Worm (Caenorhabditis elegans) whole organism, mixed stage, embryonic: ENCODE results near the gene col-20.

Source experiments
- M03D4.4 ChIP-seq: sonication (generic microtip); optimal IDR thresholded peaks from 2 replicates; lab custom pipeline; 2017; ENCODE audit warnings: mild to moderate bottlenecking, missing genetic modification characterization, missing compliant biosample characterization
- flh-1 ChIP-seq: fragments of 200-800 bp; sonication (Bioruptor generic); optimal IDR thresholded peaks from 2 replicates; lab custom pipeline; 2018; ENCODE audit warnings: mild to moderate bottlenecking, missing genetic modification characterization, moderate library complexity, missing compliant biosample characterization
- lin-13 ChIP-seq: fragments of 150-350 bp; optimal IDR thresholded peaks from 2 replicates; lab custom pipeline; 2014; ENCODE audit warnings: missing biosample characterization, missing genetic modification characterization
- lsy-2 ChIP-seq: fragments of 150-350 bp; optimal IDR thresholded peaks from 2 replicates; lab custom pipeline; 2014; ENCODE audit warnings: missing biosample characterization, missing genetic modification characterization
- mab-5 ChIP-seq: fragments of 150-350 bp; optimal IDR thresholded peaks from 2 replicates; lab custom pipeline; 2014; ENCODE audit warnings: missing biosample characterization, missing genetic modification characterization
- mls-2 ChIP-seq: sonication (generic microtip); optimal IDR thresholded peaks from 2 replicates; lab custom pipeline; 2016; ENCODE audit warnings: mild to moderate bottlenecking, missing genetic modification characterization, moderate library complexity, missing compliant biosample characterization
- nhr-237 ChIP-seq: fragments of 150-350 bp; optimal IDR thresholded peaks from 2 replicates; lab custom pipeline; 2014; ENCODE audit warnings: missing biosample characterization, missing genetic modification characterization
- snpc-4 ChIP-seq: fragments of 150-350 bp; optimal IDR thresholded peaks from 2 replicates; lab custom pipeline; 2014; ENCODE audit warnings: missing biosample characterization, missing genetic modification characterization
- tbx-8 ChIP-seq: fragments of 200-800 bp; sonication (Bioruptor generic); optimal IDR thresholded peaks from 2 replicates; lab custom pipeline; 2018; ENCODE audit warnings: mild to moderate bottlenecking, missing genetic modification characterization, moderate library complexity, missing compliant biosample characterization
- unc-62 ChIP-seq: fragments of 150-350 bp; optimal IDR thresholded peaks from 2 replicates; lab custom pipeline; 2014; ENCODE audit warnings: missing biosample characterization, missing genetic modification reagents, missing genetic modification characterization

DNA sequence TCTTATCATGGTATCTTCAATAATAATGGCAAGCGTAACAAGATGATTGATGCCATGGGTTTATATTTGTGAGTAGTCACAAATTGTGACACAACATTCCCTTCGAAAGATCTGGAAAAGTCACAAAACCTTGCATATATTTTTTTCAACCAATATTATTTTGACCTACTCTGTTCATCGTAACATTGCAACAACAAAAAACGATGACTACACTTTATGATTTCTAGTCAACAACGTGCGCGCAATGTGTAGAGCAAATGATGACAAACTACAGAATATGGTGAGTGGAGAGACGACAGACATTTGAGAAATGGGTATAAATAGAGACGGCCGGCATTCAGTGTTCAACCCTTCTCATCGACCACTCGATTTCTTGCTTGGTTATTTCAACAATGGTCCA lies 11.1 kb upstream of the col-20 start, which contains the start of gene gst-7:
- TF ChIP-seq snpc-4 (no peak), tbx-8 (GFP tag; lab: Kevin White, UChicago) (no peak), flh-1 (GFP tag; lab: Kevin White, UChicago) (no peak), mls-2 (tag; lab: Kevin White, UChicago) (no peak), lsy-2 (tag; lab: Kevin White, UChicago) (no peak), mab-5 (tag; lab: Kevin White, UChicago) (no peak), lin-13 (no peak), M03D4.4 (tag; lab: Kevin White, UChicago) (no peak), nhr-237 (tag; lab: Kevin White, UChicago) (no peak), unc-62 (GFP tag; lab: Kevin White, UChicago) (no peak)
